Fruit fly (Drosophila melanogaster) whole organism, embryonic: ENCODE data around the gene Dhps.
A peak's percentile ranks its signal among the peaks of the same experiment; 100 is the strongest.

Experiments used
- CG14710 ChIP-seq: fragments of 200-800 bp; sonication (Bioruptor generic); optimal IDR thresholded peaks from 3 replicates; lab custom pipeline; 2019; ENCODE audit warnings: missing biosample characterization, mild to moderate bottlenecking, missing genetic modification characterization, moderate library complexity
- CG15269 ChIP-seq: fragments of 200-800 bp; sonication (Bioruptor generic); optimal IDR thresholded peaks from 2 replicates; lab custom pipeline; 2018; ENCODE audit warnings: missing biosample characterization, mild to moderate bottlenecking, missing genetic modification characterization, moderate library complexity
- CG2889 ChIP-seq: fragments of 200-800 bp; sonication (Bioruptor generic); IDR thresholded peaks from 3 replicates; pipeline ENCODE4 v1.3.6; 2022; ENCODE audit warnings: missing biosample characterization, missing genetic modification characterization
- CG32772 ChIP-seq: fragments of 200-800 bp; sonication (Bioruptor generic); IDR thresholded peaks from 2 replicates; pipeline ENCODE4 v1.3.6; 2022; ENCODE audit warnings: missing biosample characterization, missing genetic modification characterization
- CG33557 ChIP-seq: fragments of 200-800 bp; sonication (Bioruptor generic); optimal IDR thresholded peaks from 2 replicates; lab custom pipeline; 2019; ENCODE audit warnings: missing biosample characterization, mild to moderate bottlenecking, missing genetic modification characterization, moderate library complexity
- CG3995 ChIP-seq: fragments of 200-800 bp; sonication (Bioruptor generic); optimal IDR thresholded peaks from 3 replicates; lab custom pipeline; 2016; ENCODE audit warnings: missing biosample characterization, missing genetic modification characterization
- CG5953 ChIP-seq: fragments of 200-800 bp; sonication (Bioruptor generic); IDR thresholded peaks from 2 replicates; pipeline ENCODE4 v1.3.6; 2022; ENCODE audit warnings: missing biosample characterization, missing genetic modification characterization
- CG7357 ChIP-seq: fragments of 200-800 bp; sonication (Bioruptor generic); IDR thresholded peaks from 3 replicates; pipeline ENCODE4 v1.3.6; 2022; ENCODE audit warnings: missing biosample characterization, missing genetic modification characterization
- CG7839 ChIP-seq: fragments of 200-800 bp; sonication (Bioruptor generic); optimal IDR thresholded peaks from 3 replicates; lab custom pipeline; 2018; ENCODE audit warnings: missing biosample characterization, mild to moderate bottlenecking, missing genetic modification characterization, moderate library complexity
- CG8281 ChIP-seq: fragments of 200-800 bp; sonication (Bioruptor generic); optimal IDR thresholded peaks from 2 replicates; lab custom pipeline; 2018; ENCODE audit warnings: missing biosample characterization, mild to moderate bottlenecking, missing genetic modification characterization, moderate library complexity
- CG8290 ChIP-seq, 3 experiments: fragments of 200-800 bp; sonication (Bioruptor generic); optimal IDR thresholded peaks; 2 replicates each; lab custom pipeline; 2016 to 2019; ENCODE audit warnings: missing biosample characterization in 3 of 3, missing genetic modification characterization in 3 of 3, mild to moderate bottlenecking in 2 of 3, moderate library complexity in 1 of 3
- D19A ChIP-seq: fragments of 200-800 bp; optimal IDR thresholded peaks from 3 replicates; lab custom pipeline; 2019; ENCODE audit warnings: missing biosample characterization, mild to moderate bottlenecking, missing genetic modification characterization, moderate library complexity
- Dbx ChIP-seq: fragments of 200-800 bp; sonication (Bioruptor generic); IDR thresholded peaks from 3 replicates; pipeline ENCODE4 v1.3.6; 2022; ENCODE audit warnings: missing biosample characterization, missing genetic modification characterization
- Dip2 ChIP-seq: fragments of 200-800 bp; sonication (Bioruptor generic); IDR thresholded peaks from 2 replicates; pipeline ENCODE4 v1.3.6; 2022; ENCODE audit warnings: missing biosample characterization, missing genetic modification characterization
- Doc2 ChIP-seq: fragments of 200-800 bp; sonication (Bioruptor generic); IDR thresholded peaks from 2 replicates; pipeline ENCODE4 v1.3.6; 2022; ENCODE audit warnings: missing biosample characterization, missing genetic modification characterization
- Dref ChIP-seq: fragments of 200-800 bp; sonication (Bioruptor generic); IDR thresholded peaks from 2 replicates; pipeline ENCODE4 v1.3.6; 2022; ENCODE audit warnings: missing biosample characterization, missing genetic modification characterization
- Elba2 ChIP-seq: fragments of 200-800 bp; sonication (Bioruptor generic); optimal IDR thresholded peaks from 3 replicates; lab custom pipeline; 2016; ENCODE audit warnings: missing biosample characterization, missing genetic modification characterization
- Fer2 ChIP-seq: fragments of 200-800 bp; sonication (Bioruptor generic); optimal IDR thresholded peaks from 2 replicates; lab custom pipeline; 2018; ENCODE audit warnings: missing biosample characterization, mild to moderate bottlenecking, missing genetic modification characterization, moderate library complexity
- Hr78 ChIP-seq, 2 experiments: fragments of 200-800 bp in 1 of 2; fragments of >200 bp in 1 of 2; sonication (Bioruptor generic) in 1 of 2; optimal IDR thresholded peaks; 2 replicates each; lab custom pipeline; 2017 to 2019; ENCODE audit warnings: missing biosample characterization in 2 of 2, missing genetic modification characterization in 2 of 2, mild to moderate bottlenecking in 1 of 2, moderate library complexity in 1 of 2
- MESR4 ChIP-seq: fragments of 200-800 bp; sonication (Bioruptor generic); optimal IDR thresholded peaks from 2 replicates; lab custom pipeline; 2018; ENCODE audit warnings: missing biosample characterization, mild to moderate bottlenecking, missing genetic modification characterization, moderate library complexity
- NFAT ChIP-seq: fragments of 200-800 bp; sonication (Bioruptor generic); IDR thresholded peaks from 2 replicates; pipeline ENCODE4 v1.3.6; 2022; ENCODE audit warnings: missing biosample characterization, missing genetic modification characterization
- Nf-YC ChIP-seq: fragments of 200-800 bp; optimal IDR thresholded peaks from 3 replicates; lab custom pipeline; 2019; ENCODE audit warnings: missing biosample characterization, mild to moderate bottlenecking, missing genetic modification characterization, moderate library complexity
- Sox100B ChIP-seq: fragments of 200-800 bp; sonication (Bioruptor generic); optimal IDR thresholded peaks from 3 replicates; lab custom pipeline; 2018; ENCODE audit warnings: missing biosample characterization, mild to moderate bottlenecking, missing genetic modification characterization
- Sry-β ChIP-seq: fragments of 200-800 bp; sonication (Bioruptor generic); optimal IDR thresholded peaks from 2 replicates; lab custom pipeline; 2018; ENCODE audit warnings: missing biosample characterization, mild to moderate bottlenecking, missing genetic modification characterization, moderate library complexity
- Xrp1 ChIP-seq: fragments of 200-800 bp; sonication (Bioruptor generic); IDR thresholded peaks from 2 replicates; pipeline ENCODE4 v1.3.6; 2022; ENCODE audit warnings: missing biosample characterization, missing genetic modification characterization
- ase ChIP-seq: fragments of 200-800 bp; sonication (Bioruptor generic); IDR thresholded peaks from 3 replicates; pipeline ENCODE4 v1.3.6; 2022; ENCODE audit warnings: missing biosample characterization, missing genetic modification characterization
- bowl ChIP-seq: fragments of 200-800 bp; sonication (Bioruptor generic); IDR thresholded peaks from 2 replicates; pipeline ENCODE4 v1.3.6; 2022; ENCODE audit warnings: missing biosample characterization, missing genetic modification characterization
- cad ChIP-seq: fragments of >200 bp; optimal IDR thresholded peaks from 2 replicates; lab custom pipeline; 2017; ENCODE audit warnings: missing biosample characterization, missing genetic modification characterization
- chif ChIP-seq, 2 experiments: fragments of 200-800 bp; sonication (Bioruptor generic); optimal IDR thresholded peaks; 3 replicates each; lab custom pipeline; 2016; ENCODE audit warnings: missing biosample characterization in 2 of 2, missing genetic modification characterization in 2 of 2
- dimm ChIP-seq: fragments of 200-800 bp; sonication (Bioruptor generic); IDR thresholded peaks from 2 replicates; pipeline ENCODE4 v1.3.6; 2022; ENCODE audit warnings: missing biosample characterization, missing genetic modification characterization
- disco-r ChIP-seq: fragments of 200-800 bp; sonication (Bioruptor generic); optimal IDR thresholded peaks from 2 replicates; lab custom pipeline; 2016; ENCODE audit warnings: missing biosample characterization, missing genetic modification characterization
- dmrt11E ChIP-seq: fragments of 200-800 bp; sonication (Bioruptor generic); optimal IDR thresholded peaks from 3 replicates; lab custom pipeline; 2018; ENCODE audit warnings: missing biosample characterization, mild to moderate bottlenecking, missing genetic modification characterization, moderate library complexity
- dmrt99B ChIP-seq: fragments of 200-800 bp; sonication (Bioruptor generic); optimal IDR thresholded peaks from 2 replicates; lab custom pipeline; 2018; ENCODE audit warnings: missing biosample characterization, mild to moderate bottlenecking, missing genetic modification characterization, moderate library complexity
- gsb-n ChIP-seq: fragments of 200-800 bp; sonication (Bioruptor generic); optimal IDR thresholded peaks from 3 replicates; lab custom pipeline; 2018; ENCODE audit warnings: missing biosample characterization, mild to moderate bottlenecking, missing genetic modification characterization
- hb ChIP-seq: fragments of 200-800 bp; sonication (Bioruptor generic); IDR thresholded peaks from 3 replicates; pipeline ENCODE4 v1.3.6; 2022; ENCODE audit warnings: missing biosample characterization, missing genetic modification characterization; ENCODE audit not compliant: partially characterized antibody
- insv ChIP-seq, 2 experiments: fragments of 200-800 bp; sonication (Bioruptor generic); optimal IDR thresholded peaks; 3 replicates each; lab custom pipeline; 2016 to 2018; ENCODE audit warnings: missing biosample characterization in 2 of 2, missing genetic modification characterization in 2 of 2
- kni ChIP-seq: fragments of 200-800 bp; sonication (Bioruptor generic); optimal IDR thresholded peaks from 3 replicates; lab custom pipeline; 2017; ENCODE audit warnings: mild to moderate bottlenecking, missing biosample characterization, missing genetic modification reagents, missing genetic modification characterization
- lbe ChIP-seq: fragments of 200-800 bp; sonication (Bioruptor generic); optimal IDR thresholded peaks from 2 replicates; lab custom pipeline; 2016; ENCODE audit warnings: missing biosample characterization, mild to moderate bottlenecking, missing genetic modification characterization
- lov ChIP-seq, 2 experiments: fragments of 200-800 bp in 1 of 2; fragments of >200 bp in 1 of 2; sonication (Bioruptor generic) in 1 of 2; IDR thresholded peaks in 1 of 2; optimal IDR thresholded peaks in 1 of 2; 2 replicates in 1 of 2; 3 replicates in 1 of 2; pipeline versions ENCODE4 v1.3.6 to Lab custom; 2017 to 2022; ENCODE audit warnings: missing biosample characterization in 1 of 2, missing genetic modification characterization in 1 of 2
- nerfin-1 ChIP-seq: fragments of 200-800 bp; sonication (Bioruptor generic); optimal IDR thresholded peaks from 3 replicates; lab custom pipeline; 2019; ENCODE audit warnings: missing biosample characterization, mild to moderate bottlenecking, missing genetic modification characterization, moderate library complexity
- peb ChIP-seq: fragments of 200-800 bp; sonication (Bioruptor generic); IDR thresholded peaks from 2 replicates; pipeline ENCODE4 v1.3.6; 2022; ENCODE audit warnings: missing biosample characterization, missing genetic modification characterization
- ranshi ChIP-seq: fragments of 200-800 bp; sonication (Bioruptor generic); IDR thresholded peaks from 2 replicates; pipeline ENCODE4 v1.3.6; 2022; ENCODE audit warnings: missing biosample characterization, missing genetic modification characterization
- rib ChIP-seq: fragments of 200-800 bp; sonication (Bioruptor generic); IDR thresholded peaks from 2 replicates; pipeline ENCODE4 v1.3.6; 2022; ENCODE audit warnings: missing biosample characterization, missing genetic modification characterization
- sd ChIP-seq: fragments of 200-800 bp; sonication (Bioruptor generic); optimal IDR thresholded peaks from 3 replicates; lab custom pipeline; 2018; ENCODE audit warnings: missing biosample characterization, mild to moderate bottlenecking, missing genetic modification characterization, moderate library complexity
- slbo ChIP-seq: fragments of 200-800 bp; sonication (Bioruptor generic); IDR thresholded peaks from 2 replicates; pipeline ENCODE4 v1.3.6; 2022; ENCODE audit warnings: missing biosample characterization, missing genetic modification characterization
- sob ChIP-seq: fragments of 200-800 bp; sonication (Bioruptor generic); IDR thresholded peaks from 2 replicates; pipeline ENCODE4 v1.3.6; 2022; ENCODE audit warnings: missing biosample characterization, missing genetic modification characterization
- tin ChIP-seq: fragments of 200-800 bp; sonication (Bioruptor generic); optimal IDR thresholded peaks from 3 replicates; lab custom pipeline; 2016; ENCODE audit warnings: missing biosample characterization, missing genetic modification characterization
- tup ChIP-seq: fragments of 200-800 bp; sonication (Bioruptor generic); optimal IDR thresholded peaks from 2 replicates; lab custom pipeline; 2016; ENCODE audit warnings: missing biosample characterization, mild to moderate bottlenecking, missing genetic modification characterization, moderate library complexity

Gene Dhps

dm6 chr3L:8177795-8178564 is 20.0 kb upstream of the Dhps start, which contains the start of gene Nmt (continued):
- TF ChIP-seq CG3995 (GFP tag; lab: Kevin White, UChicago) (peak; percentile 52), CG2889 (0 out of 3 replicates have a peak, but pooled peaks have one; percentile 33), CG33557 (GFP tag; lab: Kevin White, UChicago) (no peak), Doc2 (no peak), gsb-n (tag; lab: Kevin White, UChicago) (no peak), dmrt11E (peak; percentile 6), CG15269 (tag; lab: Kevin White, UChicago) (no peak), sob (GFP tag; lab: Robert Waterston, UW) (no peak), CG14710 (tag; lab: Kevin White, UChicago) (no peak), Nf-YC (tag; lab: Kevin White, UChicago) (no peak), lov (optimal IDR thresholded peaks at IDR 0.05; lab: Kevin White, UChicago) (no peak), lov (GFP tag; IDR thresholded peaks at IDR 0.05; lab: Robert Waterston, UW) (no peak), ranshi (GFP tag; lab: Robert Waterston, UW) (peak; percentile 14; the same call in 1 of the 2 replicates), kni (GFP tag; lab: Kevin White, UChicago) (no peak), CG8290 (GFP tag; optimal IDR thresholded peaks at IDR 0.05; lab: Kevin White, UChicago) (no peak), CG8290 (tag; optimal IDR thresholded peaks at IDR 0.05; lab: Kevin White, UChicago) (peak in 1 of 2 experiments; percentile 3), bowl (GFP tag; lab: Robert Waterston, UW) (no peak), dimm (GFP tag; lab: Robert Waterston, UW) (no peak), slbo (peak; percentile 82), peb (GFP tag; lab: Robert Waterston, UW) (no peak), MESR4 (GFP tag; lab: Kevin White, UChicago) (peak; percentile 45), chif (GFP tag; optimal IDR thresholded peaks at IDR 0.05; lab: Kevin White, UChicago) (no peak), ase (GFP tag; lab: Robert Waterston, UW) (no peak), disco-r (GFP tag; lab: Kevin White, UChicago) (no peak), Hr78 (GFP tag; optimal IDR thresholded peaks at IDR 0.05; lab: Kevin White, UChicago) (peak in 1 of 2 experiments; percentile 18), hb (GFP tag; lab: Robert Waterston, UW) (0 out of 3 replicates have a peak, but pooled peaks have one; percentile 24), Dref (GFP tag; lab: Robert Waterston, UW) (peak; percentile 75), NFAT (GFP tag; lab: Robert Waterston, UW) (no peak), sd (tag; lab: Kevin White, UChicago) (no peak), Fer2 (tag; lab: Kevin White, UChicago) (no peak), CG7839 (tag; lab: Kevin White, UChicago) (peak; percentile 40), Xrp1 (GFP tag; lab: Robert Waterston, UW) (no peak), CG7357 (GFP tag; lab: Robert Waterston, UW) (no peak), dmrt99B (tag; lab: Kevin White, UChicago) (no peak), CG32772 (GFP tag; lab: Robert Waterston, UW) (no peak), D19A (tag; lab: Kevin White, UChicago) (no peak), rib (no peak), Dip2 (no peak), insv (GFP tag; optimal IDR thresholded peaks at IDR 0.05; lab: Kevin White, UChicago) (no peak), CG5953 (GFP tag; lab: Robert Waterston, UW) (peak; percentile 7; the same call in 1 of the 2 replicates), tin (GFP tag; lab: Kevin White, UChicago) (no peak), Sox100B (GFP tag; lab: Kevin White, UChicago) (no peak), nerfin-1 (tag; lab: Kevin White, UChicago) (no peak), tup (GFP tag; lab: Kevin White, UChicago) (no peak), lbe (GFP tag; lab: Kevin White, UChicago) (no peak), Dbx (0 out of 3 replicates have a peak, but pooled peaks have one; percentile 28), Elba2 (GFP tag; lab: Kevin White, UChicago) (no peak), Sry-β (GFP tag; lab: Kevin White, UChicago) (no peak), cad (GFP tag; lab: Kevin White, UChicago) (no peak), CG8281 (tag; lab: Kevin White, UChicago) (no peak)
